Worm (Caenorhabditis elegans) whole organism, L1 larva: ENCODE data around the gene clec-75.

ENCODE experiments used
- C04F5.9 ChIP-seq: sonication (generic microtip); optimal IDR thresholded peaks from 2 replicates; lab custom pipeline; 2016; ENCODE audit warnings: missing genetic modification characterization, missing compliant biosample characterization
- C16A3.4 ChIP-seq: fragments of 150-350 bp; optimal IDR thresholded peaks from 2 replicates; lab custom pipeline; 2014; ENCODE audit warnings: missing biosample characterization, missing genetic modification characterization
- C34B4.2 ChIP-seq: sonication (generic microtip); optimal IDR thresholded peaks from 2 replicates; lab custom pipeline; 2017; ENCODE audit warnings: mild to moderate bottlenecking, missing genetic modification characterization, missing compliant biosample characterization
- alr-1 ChIP-seq: fragments of 200-800 bp; sonication (Bioruptor generic); optimal IDR thresholded peaks from 2 replicates; lab custom pipeline; 2018; ENCODE audit warnings: borderline replicate concordance, mild to moderate bottlenecking, missing genetic modification characterization, missing compliant biosample characterization
- aly-2 ChIP-seq: fragments of 150-350 bp; optimal IDR thresholded peaks from 2 replicates; lab custom pipeline; 2014; ENCODE audit warnings: missing biosample characterization, missing genetic modification characterization
- ceh-63 ChIP-seq: fragments of 200-800 bp; sonication (Bioruptor generic); optimal IDR thresholded peaks from 2 replicates; lab custom pipeline; 2018; ENCODE audit warnings: mild to moderate bottlenecking, missing genetic modification characterization, missing compliant biosample characterization
- ceh-8 ChIP-seq: fragments of 200-800 bp; sonication (Bioruptor generic); optimal IDR thresholded peaks from 2 replicates; lab custom pipeline; 2018; ENCODE audit warnings: mild to moderate bottlenecking, missing genetic modification characterization, moderate library complexity, missing compliant biosample characterization
- ceh-82 ChIP-seq, 3 experiments: fragments of 150-350 bp in 1 of 3; sonication (generic microtip) in 2 of 3; optimal IDR thresholded peaks; 2 replicates each; lab custom pipeline; 2014 to 2017; ENCODE audit warnings: missing biosample characterization in 3 of 3, missing genetic modification characterization in 3 of 3
- ceh-90 ChIP-seq: sonication (generic microtip); optimal IDR thresholded peaks from 2 replicates; lab custom pipeline; 2016; ENCODE audit warnings: missing genetic modification characterization, missing compliant biosample characterization
- dpl-1 ChIP-seq, 3 experiments: fragments of 150-350 bp in 2 of 3; sonication (generic microtip) in 1 of 3; optimal IDR thresholded peaks; 2 replicates each; lab custom pipeline; 2014 to 2017; ENCODE audit warnings: missing biosample characterization in 3 of 3, missing genetic modification characterization in 3 of 3, missing genetic modification reagents in 3 of 3
- dsc-1 ChIP-seq: sonication (generic microtip); optimal IDR thresholded peaks from 2 replicates; lab custom pipeline; 2016; ENCODE audit warnings: mild to moderate bottlenecking, missing genetic modification characterization, missing compliant biosample characterization
- egl-13 ChIP-seq: sonication (generic microtip); optimal IDR thresholded peaks from 2 replicates; lab custom pipeline; 2016; ENCODE audit warnings: missing genotype, missing genetic modification reagents, missing genetic modification characterization, missing compliant biosample characterization
- egl-27 ChIP-seq, 2 experiments: fragments of 150-350 bp in 1 of 2; sonication (generic microtip); optimal IDR thresholded peaks; 3 replicates each; lab custom pipeline; 2017 to 2018; ENCODE audit warnings: missing biosample characterization in 2 of 2, missing genetic modification characterization in 2 of 2, missing genetic modification reagents in 2 of 2
- ets-5 ChIP-seq: fragments of 200-800 bp; sonication (Bioruptor generic); IDR thresholded peaks from 2 replicates; pipeline ENCODE4 v1.3.6; 2022; ENCODE audit warnings: missing genetic modification characterization, missing compliant biosample characterization
- fkh-8 ChIP-seq: sonication (generic microtip); optimal IDR thresholded peaks from 2 replicates; lab custom pipeline; 2016; ENCODE audit warnings: mild to moderate bottlenecking, missing genetic modification characterization, missing compliant biosample characterization
- hlh-17 ChIP-seq: fragments of 200-800 bp; sonication (Bioruptor generic); optimal IDR thresholded peaks from 2 replicates; lab custom pipeline; 2018; ENCODE audit warnings: missing genetic modification characterization, mild to moderate bottlenecking, missing compliant biosample characterization, moderate library complexity, borderline replicate concordance
- hlh-4 ChIP-seq: sonication (generic microtip); optimal IDR thresholded peaks from 2 replicates; lab custom pipeline; 2016; ENCODE audit warnings: mild to moderate bottlenecking, missing genetic modification characterization, missing compliant biosample characterization
- isw-1 ChIP-seq: fragments of 200-800 bp; sonication (Bioruptor generic); IDR thresholded peaks from 2 replicates; pipeline ENCODE4 v1.3.6; 2022; ENCODE audit warnings: missing genetic modification characterization, missing compliant biosample characterization
- jun-1 ChIP-seq: fragments of 150-350 bp; optimal IDR thresholded peaks from 2 replicates; lab custom pipeline; 2014; ENCODE audit warnings: missing biosample characterization, missing genetic modification reagents, missing genetic modification characterization
- lin-13 ChIP-seq: fragments of 150-350 bp; optimal IDR thresholded peaks from 2 replicates; lab custom pipeline; 2014; ENCODE audit warnings: missing biosample characterization, missing genetic modification reagents, missing genetic modification characterization
- lin-35 ChIP-seq, 2 experiments: fragments of 150-350 bp; optimal IDR thresholded peaks; 2 replicates each; lab custom pipeline; 2014; ENCODE audit warnings: missing biosample characterization in 2 of 2, missing genetic modification characterization in 2 of 2, missing genetic modification reagents in 2 of 2
- lin-39 ChIP-seq: fragments of 150-350 bp; optimal IDR thresholded peaks from 2 replicates; lab custom pipeline; 2014; ENCODE audit warnings: missing biosample characterization, missing genetic modification reagents, missing genetic modification characterization
- mep-1 ChIP-seq: fragments of 150-350 bp; optimal IDR thresholded peaks from 2 replicates; lab custom pipeline; 2014; ENCODE audit warnings: missing biosample characterization, missing genetic modification characterization
- nhr-11 ChIP-seq: fragments of 150-350 bp; optimal IDR thresholded peaks from 2 replicates; lab custom pipeline; 2014; ENCODE audit warnings: missing biosample characterization, missing genetic modification characterization
- nhr-19 ChIP-seq: fragments of 200-800 bp; sonication (Bioruptor generic); conservative IDR thresholded peaks from 2 replicates; pipeline ENCODE4 v1.3.6; 2022; ENCODE audit warnings: missing genetic modification characterization, missing compliant biosample characterization
- nhr-20 ChIP-seq: sonication (generic microtip); optimal IDR thresholded peaks from 2 replicates; lab custom pipeline; 2016; ENCODE audit warnings: mild to moderate bottlenecking, missing genetic modification characterization, missing compliant biosample characterization
- nhr-237 ChIP-seq: fragments of 150-350 bp; optimal IDR thresholded peaks from 2 replicates; lab custom pipeline; 2014; ENCODE audit warnings: missing biosample characterization, missing genetic modification characterization
- nhr-28 ChIP-seq: fragments of 150-350 bp; optimal IDR thresholded peaks from 2 replicates; lab custom pipeline; 2014; ENCODE audit warnings: missing biosample characterization, missing genetic modification characterization
- nhr-85 ChIP-seq: sonication (generic microtip); peaks from one replicate; lab custom pipeline; 2016; ENCODE audit warnings: missing genetic modification characterization, inconsistent platforms, missing compliant biosample characterization
- pax-3 ChIP-seq: fragments of 200-800 bp; sonication (Bioruptor generic); optimal IDR thresholded peaks from 2 replicates; lab custom pipeline; 2018; ENCODE audit warnings: mild to moderate bottlenecking, missing genetic modification characterization, moderate library complexity, missing compliant biosample characterization
- snpc-4 ChIP-seq: fragments of 150-350 bp; optimal IDR thresholded peaks from 2 replicates; lab custom pipeline; 2014; ENCODE audit warnings: missing biosample characterization, missing genetic modification characterization
- sox-4 ChIP-seq: sonication (generic microtip); optimal IDR thresholded peaks from 2 replicates; lab custom pipeline; 2016; ENCODE audit warnings: missing genetic modification characterization, missing compliant biosample characterization
- sup-37 ChIP-seq: fragments of 200-800 bp; sonication (Bioruptor generic); optimal IDR thresholded peaks from 2 replicates; lab custom pipeline; 2018; ENCODE audit warnings: mild to moderate bottlenecking, missing genetic modification characterization, missing compliant biosample characterization
- swsn-7 ChIP-seq: sonication (generic microtip); optimal IDR thresholded peaks from 2 replicates; lab custom pipeline; 2016; ENCODE audit warnings: missing genetic modification characterization, missing compliant biosample characterization
- tbx-2 ChIP-seq: sonication (generic microtip); optimal IDR thresholded peaks from 2 replicates; lab custom pipeline; 2016; ENCODE audit warnings: missing genetic modification characterization, missing compliant biosample characterization
- unc-62 ChIP-seq: fragments of 150-350 bp; optimal IDR thresholded peaks from 2 replicates; lab custom pipeline; 2014; ENCODE audit warnings: missing biosample characterization, missing genetic modification reagents, missing genetic modification characterization
- unc-98 ChIP-seq: fragments of 200-800 bp; sonication (Bioruptor generic); IDR thresholded peaks from 2 replicates; pipeline ENCODE4 v1.3.6; 2022; ENCODE audit warnings: missing genetic modification characterization, missing compliant biosample characterization
- vab-15 ChIP-seq: sonication (generic microtip); optimal IDR thresholded peaks from 2 replicates; lab custom pipeline; 2017; ENCODE audit warnings: missing genotype, mild to moderate bottlenecking, missing genetic modification characterization, missing compliant biosample characterization
- zip-4 ChIP-seq: fragments of 200-800 bp; sonication (Bioruptor generic); optimal IDR thresholded peaks from 2 replicates; lab custom pipeline; 2018; ENCODE audit warnings: mild to moderate bottlenecking, missing genetic modification characterization, moderate library complexity, missing compliant biosample characterization
- ztf-11 ChIP-seq, 2 experiments: sonication (generic microtip); optimal IDR thresholded peaks; 2 replicates each; lab custom pipeline; 2016 to 2017; ENCODE audit warnings: missing genetic modification characterization in 2 of 2, missing biosample characterization in 1 of 2, missing compliant biosample characterization in 1 of 2
- ztf-4 ChIP-seq: fragments of 150-350 bp; optimal IDR thresholded peaks from 2 replicates; lab custom pipeline; 2014; ENCODE audit warnings: missing biosample characterization, missing genetic modification characterization

clec-75 gene

DNA sequence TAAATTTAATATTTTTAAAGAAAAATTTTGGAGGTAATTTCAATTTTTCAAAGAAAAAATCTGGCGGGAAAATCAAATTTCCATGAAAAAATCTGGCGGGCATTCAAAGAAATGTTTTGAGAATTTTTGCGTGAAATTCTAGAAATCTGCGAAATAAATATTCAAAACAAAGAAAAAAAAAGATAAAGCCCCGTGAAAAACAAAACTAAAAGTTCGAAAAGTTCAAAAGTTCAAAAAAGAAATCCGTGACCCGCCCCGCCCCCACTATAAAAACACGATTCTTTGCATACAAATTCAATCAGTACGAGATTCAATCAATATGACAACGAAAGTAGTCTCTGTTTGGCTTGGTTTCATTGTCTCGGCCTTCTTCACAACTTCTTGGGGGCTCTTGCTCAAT, 12.5 kb downstream of the clec-75 start, which contains the start of gene clec-79:
Gene clec-79 (plus strand): TSS at position 301 of the 400 bp plus-strand sequence.
- no peak for TF ChIP-seq vab-15 (tag; lab: Kevin White, UChicago)
- no peak for TF ChIP-seq lin-13 (GFP tag; lab: Kevin White, UChicago)
- no peak for TF ChIP-seq egl-27 (tag; optimal IDR thresholded peaks at IDR 0.05; lab: Kevin White, UChicago)
- TF ChIP-seq alr-1 (tag; lab: Kevin White, UChicago) = no peak
- no peak for TF ChIP-seq zip-4 (GFP tag; lab: Kevin White, UChicago)
- no peak for TF ChIP-seq C16A3.4
- no peak for TF ChIP-seq C04F5.9 (tag; lab: Kevin White, UChicago)

ce11 chrIV:3977965-3978523, 17.5 kb downstream of the clec-75 start, which contains the start of gene srh-220:
Gene srh-220, minus strand, starts transcription at chrIV:3978015.
- TF ChIP-seq aly-2 (no peak), nhr-28 (tag; lab: Kevin White, UChicago) (no peak), nhr-237 (tag; lab: Kevin White, UChicago) (no peak), egl-13 (tag; lab: Kevin White, UChicago) (no peak), zip-4 (GFP tag; lab: Kevin White, UChicago) (no peak), sox-4 (tag; lab: Kevin White, UChicago) (no peak), hlh-17 (no peak), fkh-8 (no peak), snpc-4 (tag; lab: Kevin White, UChicago) (no peak), ets-5 (no peak), pax-3 (no peak), swsn-7 (tag; lab: Kevin White, UChicago) (no peak), ceh-63 (GFP tag; lab: Kevin White, UChicago) (no peak), nhr-20 (no peak), dsc-1 (tag; lab: Kevin White, UChicago) (no peak), isw-1 (GFP tag; lab: Robert Waterston, UW) (no peak), egl-27 (tag; optimal IDR thresholded peaks at IDR 0.05; lab: Kevin White, UChicago) (no peak)

- TF ChIP-seq tbx-2 (tag; lab: Kevin White, UChicago) (no peak), unc-98 (GFP tag; lab: Robert Waterston, UW) (no peak), mep-1 (tag; lab: Kevin White, UChicago) (no peak), nhr-85 (tag; lab: Kevin White, UChicago) (no peak), nhr-237 (tag; lab: Kevin White, UChicago) (no peak), ceh-90 (tag; lab: Kevin White, UChicago) (no peak), ceh-8 (GFP tag; lab: Kevin White, UChicago) (no peak), nhr-19 (GFP tag; lab: Robert Waterston, UW) (no peak), egl-13 (tag; lab: Kevin White, UChicago) (no peak), ztf-4 (no peak)
These were observed 19.0 kb downstream of the clec-75 start, which contains the start of gene srh-222 for ce11 chrIV:3979525-3979924. Gene srh-222, plus strand, starts transcription at chrIV:3979825.

DNA sequence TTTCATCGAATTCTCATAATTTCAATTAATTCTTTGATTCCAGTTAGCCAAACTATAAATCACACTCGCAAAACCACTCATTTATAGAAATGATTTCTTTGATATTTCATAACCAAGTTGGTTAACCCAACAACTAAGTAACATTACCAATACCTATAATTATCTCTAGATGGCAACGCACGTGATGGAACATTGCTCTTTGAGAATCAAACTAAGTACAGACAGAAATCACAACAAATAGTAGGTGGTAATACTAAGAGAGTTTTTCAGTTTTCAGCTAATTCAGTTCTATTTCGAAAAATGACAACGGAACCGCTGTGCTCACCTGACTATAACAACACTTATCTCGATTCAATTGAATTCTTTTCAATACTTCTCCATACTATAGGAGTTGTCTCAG, 21.1 kb downstream of the clec-75 start, which contains the start of gene srh-223:
Gene srh-223 (plus strand): TSS at position 301 of the 400 bp plus-strand sequence.
- no peak for TF ChIP-seq C34B4.2 (tag; lab: Kevin White, UChicago)
- no peak for TF ChIP-seq unc-62 (GFP tag; lab: Kevin White, UChicago)
- no peak for TF ChIP-seq unc-98 (GFP tag; lab: Robert Waterston, UW)
- no peak for TF ChIP-seq lin-39 (tag; lab: Kevin White, UChicago)
- no peak for TF ChIP-seq zip-4 (GFP tag; lab: Kevin White, UChicago)
- TF ChIP-seq ceh-82 (tag; optimal IDR thresholded peaks at IDR 0.05; lab: Kevin White, UChicago) = no peak
- no peak for TF ChIP-seq ztf-11 (tag; optimal IDR thresholded peaks at IDR 0.05; lab: Kevin White, UChicago)
- no peak for TF ChIP-seq hlh-4 (tag; lab: Kevin White, UChicago)
- TF ChIP-seq sup-37 (GFP tag; lab: Kevin White, UChicago) = no peak
- no peak for TF ChIP-seq dpl-1 (GFP tag; optimal IDR thresholded peaks at IDR 0.05; lab: Kevin White, UChicago)
- no peak for TF ChIP-seq pax-3
- TF ChIP-seq ceh-63 (GFP tag; lab: Kevin White, UChicago) = no peak
- no peak for TF ChIP-seq lin-35 (GFP tag; optimal IDR thresholded peaks at IDR 0.05; lab: Kevin White, UChicago)
- TF ChIP-seq isw-1 (GFP tag; lab: Robert Waterston, UW) = no peak
- no peak for TF ChIP-seq nhr-11 (tag; lab: Kevin White, UChicago)
- no peak for TF ChIP-seq jun-1 (tag; lab: Kevin White, UChicago)
- TF ChIP-seq ceh-90 (tag; lab: Kevin White, UChicago) = no peak
- TF ChIP-seq egl-27 (tag; optimal IDR thresholded peaks at IDR 0.05; lab: Kevin White, UChicago) = no peak
- TF ChIP-seq ets-5 = no peak
